Worm (Caenorhabditis elegans): ENCODE results near the gene Y9C2UA.1.

ce11 chrII:9176523-9176922 is 37.1 kb downstream of the Y9C2UA.1 start:
- TF ChIP-seq egl-44 (GFP tag; IDR thresholded peaks at IDR 0.05): no peak
- TF ChIP-seq attf-3 (GFP tag; conservative IDR thresholded peaks at IDR 0.05): no peak
- TF ChIP-seq dox-1 (GFP tag; IDR thresholded peaks at IDR 0.05): no peak
